Fruit fly (Drosophila melanogaster): ENCODE measurements around the gene CG32075.

DNA sequence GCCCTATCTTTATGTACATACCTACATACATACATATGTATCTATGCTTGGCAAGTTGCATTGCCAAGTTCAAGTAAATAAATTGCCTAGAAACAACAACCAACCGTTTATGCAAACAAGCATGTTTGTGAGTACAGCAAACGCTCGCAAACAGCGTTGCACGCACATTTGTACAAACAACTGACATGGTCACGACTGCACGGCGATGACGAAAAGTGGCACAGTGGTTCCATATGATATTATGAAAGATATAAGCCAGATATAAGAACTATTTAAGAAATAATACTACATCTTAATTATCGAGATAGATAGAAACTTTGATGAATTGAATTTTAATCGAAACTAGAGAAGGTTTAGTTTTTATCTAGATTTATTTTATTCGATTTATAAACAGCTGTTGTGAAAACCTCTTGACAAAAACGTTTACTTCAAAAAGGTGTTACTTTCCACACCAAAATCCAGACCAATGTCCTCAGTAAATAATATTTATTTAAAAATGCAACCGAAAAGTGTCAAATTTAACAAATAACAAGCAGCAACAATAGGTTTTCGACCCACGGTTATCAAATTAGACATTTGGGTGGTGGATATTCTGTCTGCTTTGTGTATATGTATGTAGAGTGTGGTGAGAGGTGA lies 25.2 kb upstream of the CG32075 start:
- TF ChIP-seq ovo (GFP tag; optimal IDR thresholded peaks at IDR 0.05), result no peak
- TF ChIP-seq Clk (GFP tag; optimal IDR thresholded peaks at IDR 0.05), result no peak
- TF ChIP-seq CG33017 (tag; optimal IDR thresholded peaks at IDR 0.05), result peak; percentile 48
- TF ChIP-seq CG7101 (tag; optimal IDR thresholded peaks at IDR 0.05), result peak; percentile 47
- no peak for TF ChIP-seq Hr96 (GFP tag; optimal IDR thresholded peaks at IDR 0.05)
- peak; percentile 86 for TF ChIP-seq kay (GFP tag; ENCODE audit: borderline replicate concordance)
- peak; percentile 39 for TF ChIP-seq CG7045 (GFP tag; optimal IDR thresholded peaks at IDR 0.05)
- peak; percentile 59 for TF ChIP-seq bab1 (GFP tag; optimal IDR thresholded peaks at IDR 0.05)
- TF ChIP-seq cnc (optimal IDR thresholded peaks at IDR 0.05), result no peak
- no peak for TF ChIP-seq CG1620 (GFP tag; optimal IDR thresholded peaks at IDR 0.05)
- TF ChIP-seq toe (GFP tag; optimal IDR thresholded peaks at IDR 0.05), result no peak
- TF ChIP-seq tj (GFP tag; optimal IDR thresholded peaks at IDR 0.05), result peak; percentile 63

All from whole organism, adult.